Worm (Caenorhabditis elegans) whole organism, L3 larva: ENCODE measurements around the gene fat-6.

ENCODE experiments used
- R02D3.7 ChIP-seq: fragments of 150-350 bp; optimal IDR thresholded peaks from 2 replicates; lab custom pipeline; 2014; ENCODE audit warnings: missing biosample characterization, missing genetic modification characterization
- aly-2 ChIP-seq: fragments of 150-350 bp; optimal IDR thresholded peaks from 2 replicates; lab custom pipeline; 2014; ENCODE audit warnings: missing biosample characterization, missing genetic modification characterization
- ama-1 ChIP-seq: fragments of 150-350 bp; optimal IDR thresholded peaks from 2 replicates; lab custom pipeline; 2018
- ceh-28 ChIP-seq: fragments of 150-350 bp; optimal IDR thresholded peaks from 2 replicates; lab custom pipeline; 2014; ENCODE audit warnings: missing biosample characterization, missing genetic modification reagents, missing genetic modification characterization
- ceh-82 ChIP-seq: fragments of 150-350 bp; optimal IDR thresholded peaks from 2 replicates; lab custom pipeline; 2014; ENCODE audit warnings: missing biosample characterization, missing genetic modification characterization
- ceh-9 ChIP-seq: sonication (generic microtip); optimal IDR thresholded peaks from 2 replicates; lab custom pipeline; 2018; ENCODE audit warnings: missing biosample characterization, missing genetic modification characterization
- daf-12 ChIP-seq: fragments of 150-350 bp; optimal IDR thresholded peaks from 2 replicates; lab custom pipeline; 2014; ENCODE audit warnings: missing biosample characterization, missing genetic modification reagents, missing genetic modification characterization
- egl-27 ChIP-seq: sonication (generic microtip); optimal IDR thresholded peaks from 4 replicates; lab custom pipeline; 2017; ENCODE audit warnings: missing biosample characterization, missing genetic modification reagents, missing genetic modification characterization
- elt-2 ChIP-seq: sonication (generic microtip); optimal IDR thresholded peaks from 2 replicates; lab custom pipeline; 2016; ENCODE audit warnings: missing genetic modification reagents, mild to moderate bottlenecking, missing genetic modification characterization, missing compliant biosample characterization
- elt-3 ChIP-seq, 3 experiments: fragments of 150-350 bp in 1 of 3; sonication (generic microtip) in 2 of 3; optimal IDR thresholded peaks; 2 replicates in 2 of 3; 4 replicates in 1 of 3; lab custom pipeline; 2014 to 2017; ENCODE audit warnings: missing biosample characterization in 3 of 3, missing genetic modification characterization in 3 of 3
- eor-1 ChIP-seq, 2 experiments: fragments of 150-350 bp; optimal IDR thresholded peaks; 2 replicates each; lab custom pipeline; 2014 to 2018; ENCODE audit warnings: missing biosample characterization in 2 of 2, missing genetic modification characterization in 2 of 2
- fkh-2 ChIP-seq: fragments of 150-350 bp; optimal IDR thresholded peaks from 2 replicates; lab custom pipeline; 2014; ENCODE audit warnings: missing biosample characterization, missing genetic modification reagents, missing genetic modification characterization
- hmg-11 ChIP-seq: sonication (generic microtip); optimal IDR thresholded peaks from 2 replicates; lab custom pipeline; 2016; ENCODE audit warnings: missing genetic modification characterization, missing compliant biosample characterization
- jun-1 ChIP-seq: fragments of 150-350 bp; optimal IDR thresholded peaks from 2 replicates; lab custom pipeline; 2014; ENCODE audit warnings: missing biosample characterization, missing genetic modification reagents, missing genetic modification characterization
- lin-15B ChIP-seq: fragments of 150-350 bp; optimal IDR thresholded peaks from 2 replicates; lab custom pipeline; 2014; ENCODE audit warnings: missing biosample characterization, missing genetic modification characterization
- lin-39 ChIP-seq: fragments of 150-350 bp; optimal IDR thresholded peaks from 2 replicates; lab custom pipeline; 2018; ENCODE audit warnings: missing biosample characterization, missing genetic modification reagents, missing genetic modification characterization
- lsy-12 ChIP-seq: sonication (generic microtip); optimal IDR thresholded peaks from 2 replicates; lab custom pipeline; 2016; ENCODE audit warnings: mild to moderate bottlenecking, missing genetic modification characterization, missing compliant biosample characterization
- mml-1 ChIP-seq: fragments of 150-350 bp; sonication (generic microtip); optimal IDR thresholded peaks from 3 replicates; lab custom pipeline; 2014; ENCODE audit warnings: missing biosample characterization, missing genetic modification characterization
- nfya-1 ChIP-seq: sonication (generic microtip); optimal IDR thresholded peaks from 2 replicates; lab custom pipeline; 2017; ENCODE audit warnings: missing genetic modification characterization, mild to moderate bottlenecking, missing compliant biosample characterization, antibody characterized with exemption, moderate library complexity; ENCODE audit not compliant: insufficient read depth
- nhr-12 ChIP-seq: fragments of 150-350 bp; optimal IDR thresholded peaks from 2 replicates; lab custom pipeline; 2014; ENCODE audit warnings: missing biosample characterization, missing genetic modification characterization
- nhr-23 ChIP-seq: fragments of 150-350 bp; optimal IDR thresholded peaks from 2 replicates; lab custom pipeline; 2014; ENCODE audit warnings: missing biosample characterization, missing genetic modification reagents, missing genetic modification characterization
- nhr-237 ChIP-seq: fragments of 150-350 bp; optimal IDR thresholded peaks from 2 replicates; lab custom pipeline; 2014; ENCODE audit warnings: missing biosample characterization, missing genetic modification characterization
- nhr-25 ChIP-seq: sonication (generic microtip); optimal IDR thresholded peaks from 2 replicates; lab custom pipeline; 2017; ENCODE audit warnings: missing biosample characterization, missing genetic modification characterization
- nhr-43 ChIP-seq: sonication (generic microtip); optimal IDR thresholded peaks from 2 replicates; lab custom pipeline; 2016; ENCODE audit warnings: mild to moderate bottlenecking, missing genetic modification characterization, missing compliant biosample characterization; ENCODE audit not compliant: poor library complexity, severe bottlenecking
- nhr-67 ChIP-seq: fragments of 150-350 bp; optimal IDR thresholded peaks from 2 replicates; lab custom pipeline; 2014; ENCODE audit warnings: missing biosample characterization, missing genetic modification characterization
- pha-4 ChIP-seq: fragments of 150-350 bp; optimal IDR thresholded peaks from 2 replicates; lab custom pipeline; 2014; ENCODE audit warnings: missing biosample characterization, missing genetic modification reagents, missing genetic modification characterization
- pqm-1 ChIP-seq: fragments of 150-350 bp; optimal IDR thresholded peaks from 2 replicates; lab custom pipeline; 2017; ENCODE audit warnings: missing biosample characterization, missing genetic modification characterization, inconsistent platforms
- snpc-4 ChIP-seq: fragments of 150-350 bp; optimal IDR thresholded peaks from 2 replicates; lab custom pipeline; 2014; ENCODE audit warnings: missing biosample characterization, missing genetic modification characterization
- tbx-2 ChIP-seq: sonication (generic microtip); optimal IDR thresholded peaks from 2 replicates; lab custom pipeline; 2016; ENCODE audit warnings: mild to moderate bottlenecking, missing genetic modification characterization, missing compliant biosample characterization
- unc-39 ChIP-seq: sonication (generic microtip); optimal IDR thresholded peaks from 4 replicates; lab custom pipeline; 2017; ENCODE audit warnings: missing biosample characterization, missing genetic modification characterization
- zag-1 ChIP-seq: fragments of 150-350 bp; optimal IDR thresholded peaks from 2 replicates; lab custom pipeline; 2014; ENCODE audit warnings: missing biosample characterization, missing genetic modification characterization
- ztf-11 ChIP-seq: fragments of 150-350 bp; optimal IDR thresholded peaks from 2 replicates; lab custom pipeline; 2014; ENCODE audit warnings: missing biosample characterization, missing genetic modification characterization

Gene fat-6

DNA sequence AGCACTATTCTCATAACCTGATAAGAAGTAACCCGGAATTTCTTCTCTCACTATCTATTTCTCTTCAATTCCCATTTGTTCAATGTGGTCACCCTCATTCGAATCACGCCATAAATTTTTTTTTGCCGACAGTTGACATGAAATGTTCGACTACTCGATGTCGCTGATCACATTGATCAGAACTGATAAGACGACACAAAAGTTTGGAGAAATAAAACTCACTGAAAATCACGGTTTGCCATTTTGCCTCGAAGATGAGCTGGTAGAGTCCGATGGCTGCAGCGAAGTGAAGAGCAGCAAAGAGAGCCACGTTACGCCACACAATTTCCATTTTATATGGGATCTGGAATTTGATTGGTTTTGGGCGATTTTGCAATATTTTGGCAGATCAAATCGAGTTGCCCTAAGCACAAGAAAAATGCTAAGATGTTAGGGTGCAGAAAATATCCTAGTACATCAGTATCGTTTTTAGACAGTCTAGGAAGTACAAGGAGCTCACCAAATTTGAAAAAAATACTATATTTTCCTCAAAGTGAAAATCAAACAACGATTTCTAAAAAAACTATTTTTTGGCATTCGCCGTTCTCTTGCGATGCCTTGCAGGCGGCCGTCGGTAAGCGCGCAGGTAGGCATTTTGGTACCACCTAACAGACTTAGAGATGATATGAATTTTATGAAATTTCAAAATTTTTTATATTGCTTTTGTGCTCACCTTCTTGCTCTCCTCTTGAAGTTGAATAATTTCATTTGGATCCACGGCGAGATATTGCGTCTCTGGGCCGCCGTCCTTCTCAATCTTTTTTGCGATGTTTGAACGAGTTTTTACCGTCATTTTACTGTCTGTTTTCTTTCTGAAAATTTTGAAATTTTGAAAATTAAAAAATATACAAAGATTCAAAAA, at the start of gene fat-6:
TSS of gene fat-6 (minus strand) at position 851 of the 901 bp plus-strand sequence.
- TF ChIP-seq elt-2 (tag; lab: Kevin White, UChicago) = peak; percentile 75
- no peak for TF ChIP-seq pha-4
- TF ChIP-seq pqm-1 (tag; lab: Kevin White, UChicago) = peak; percentile 54
- peak; percentile 62 for TF ChIP-seq jun-1 (tag; lab: Kevin White, UChicago)
- no peak for TF ChIP-seq fkh-2
- peak; percentile 37 for TF ChIP-seq nhr-23 (tag; lab: Kevin White, UChicago)
- peak; percentile 20 for TF ChIP-seq nhr-43
- no peak for TF ChIP-seq nhr-25 (tag; lab: Kevin White, UChicago)
- peak; percentile 17 for TF ChIP-seq nfya-1 (tag; lab: Kevin White, UChicago)
- peak; percentile 38 for TF ChIP-seq ama-1 (lab: Kevin White, UChicago)

DNA sequence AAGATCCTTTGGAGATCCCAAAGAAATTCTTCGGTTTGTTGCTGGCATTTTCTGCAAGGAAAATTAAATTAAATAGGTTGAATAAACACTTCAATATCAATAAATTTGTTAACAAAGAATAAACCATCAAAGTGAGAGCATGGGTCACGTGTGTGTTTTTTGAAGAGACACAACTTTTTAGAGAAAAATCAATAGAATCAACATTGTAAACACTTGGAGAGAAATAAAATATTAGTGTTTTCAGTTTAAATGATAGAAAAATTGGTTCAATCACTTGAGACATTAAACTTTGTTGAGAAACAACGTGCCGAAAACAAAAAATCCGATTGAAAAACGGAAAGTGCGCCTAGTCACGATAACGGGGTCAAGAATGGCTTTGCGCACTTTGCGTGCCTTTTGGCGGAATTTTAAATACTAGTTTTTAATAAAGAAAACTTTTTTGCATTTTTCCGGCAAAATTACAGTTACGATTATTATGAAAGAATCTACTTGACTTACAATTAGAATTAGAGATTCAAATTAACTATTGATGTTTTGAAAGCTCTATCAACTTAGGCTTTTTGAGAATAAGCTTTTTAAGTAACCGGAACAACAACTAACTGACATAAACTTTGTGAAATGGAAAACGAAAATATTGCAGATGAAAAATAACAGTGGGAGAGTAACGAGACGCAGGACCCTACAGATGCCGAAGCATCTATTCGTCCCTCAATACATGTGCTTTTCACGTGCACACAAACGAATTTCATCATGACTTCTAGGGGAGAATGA, 46.2 kb upstream of the fat-6 start, which contains the start of gene ZK829.7:
TSS of gene ZK829.7 (minus strand) at position 51 of the 771 bp plus-strand sequence.
- TF ChIP-seq nhr-43 (peak; percentile 32), unc-39 (no peak), ceh-82 (peak; percentile 60), nhr-67 (tag; lab: Kevin White, UChicago) (no peak), R02D3.7 (tag; lab: Kevin White, UChicago) (peak; percentile 49), fkh-2 (no peak), ama-1 (lab: Kevin White, UChicago) (no peak), elt-3 (tag; optimal IDR thresholded peaks at IDR 0.05; lab: Kevin White, UChicago) (peak in 1 of 3 experiments; percentile 26), lin-15B (tag; lab: Kevin White, UChicago) (peak; percentile 76), lsy-12 (tag; lab: Kevin White, UChicago) (peak; percentile 59), nhr-237 (tag; lab: Kevin White, UChicago) (peak; percentile 11), nfya-1 (tag; lab: Kevin White, UChicago) (peak; percentile 39), ceh-9 (no peak), tbx-2 (tag; lab: Kevin White, UChicago) (peak; percentile 52), snpc-4 (tag; lab: Kevin White, UChicago) (peak; percentile 29), mml-1 (tag; lab: Kevin White, UChicago) (peak; percentile 98), hmg-11 (tag; lab: Kevin White, UChicago) (peak; percentile 60), ceh-28 (tag; lab: Kevin White, UChicago) (peak; percentile 56), pha-4 (peak; percentile 88), nhr-25 (tag; lab: Kevin White, UChicago) (peak; percentile 16), nhr-23 (tag; lab: Kevin White, UChicago) (peak; percentile 90), daf-12 (tag; lab: Kevin White, UChicago) (no peak), jun-1 (tag; lab: Kevin White, UChicago) (peak; percentile 46), elt-2 (tag; lab: Kevin White, UChicago) (peak; percentile 44)

DNA sequence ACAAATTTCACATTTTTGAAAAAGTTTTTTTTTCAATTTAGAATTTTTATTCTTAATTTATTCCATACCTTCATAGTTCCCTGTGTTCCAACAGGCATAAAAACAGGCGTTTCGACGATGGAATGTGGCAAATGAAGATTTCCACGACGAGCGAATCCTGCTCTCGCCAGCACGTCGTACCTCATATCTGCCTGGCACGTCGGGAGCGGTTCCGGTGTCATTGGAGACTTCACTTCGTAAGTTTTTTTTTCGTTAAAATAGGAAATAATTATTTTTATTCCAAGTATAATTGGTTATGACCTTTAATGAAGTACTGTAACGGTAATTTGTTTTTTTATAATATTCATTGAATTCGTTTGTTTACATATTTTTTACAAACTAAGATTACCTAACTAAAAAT, 44.1 kb upstream of the fat-6 start, which contains the start of gene tgt-1:
TSS of gene tgt-1 (minus strand) at position 232 of the 400 bp plus-strand sequence.
- TF ChIP-seq fkh-2 (no peak), nhr-25 (tag; lab: Kevin White, UChicago) (no peak), eor-1 (tag; optimal IDR thresholded peaks at IDR 0.05; lab: Kevin White, UChicago) (no peak), ztf-11 (no peak), lsy-12 (tag; lab: Kevin White, UChicago) (no peak), lin-15B (tag; lab: Kevin White, UChicago) (no peak), elt-3 (tag; optimal IDR thresholded peaks at IDR 0.05; lab: Kevin White, UChicago) (no peak)

DNA sequence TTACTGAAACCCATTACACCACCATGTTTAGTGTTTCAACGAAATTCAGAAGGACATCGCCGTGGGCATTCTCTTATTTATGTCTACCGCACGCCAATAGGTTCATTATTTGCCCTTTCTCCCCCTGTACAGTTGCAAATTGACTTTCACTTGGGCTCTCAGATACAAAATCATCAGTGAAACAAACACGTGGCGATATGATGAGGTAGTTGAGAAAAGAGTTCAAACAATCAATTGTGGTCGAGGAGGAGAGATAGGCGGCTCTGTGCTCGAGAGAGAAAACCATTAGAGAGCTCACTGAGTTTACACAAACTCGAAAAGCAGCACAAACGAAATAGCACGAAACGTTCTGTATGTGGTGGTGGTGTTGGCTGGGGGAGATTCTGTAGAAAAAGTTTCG, 41.6 kb upstream of the fat-6 start:
- TF ChIP-seq lin-39 (tag; lab: Kevin White, UChicago) = peak; percentile 19
- TF ChIP-seq egl-27 (tag; lab: Kevin White, UChicago) = no peak
- TF ChIP-seq pha-4 = peak; percentile 79
- TF ChIP-seq aly-2 (tag; lab: Kevin White, UChicago) = no peak
- peak; percentile 15 for TF ChIP-seq nfya-1 (tag; lab: Kevin White, UChicago)
- TF ChIP-seq nhr-12 = no peak
- no peak for TF ChIP-seq zag-1 (tag; lab: Kevin White, UChicago)
- TF ChIP-seq, all 47 proteins: peak for 3
